Worm (Caenorhabditis elegans): ENCODE data around the gene Y48A6C.4.

Gene Y48A6C.4

ce11 chrIII:11141791-11142490 is 22.3 kb downstream of the Y48A6C.4 start, which contains the start of the genes Y47D3A.1 and pola-1 (continued):
- peak; percentile 1 for TF ChIP-seq die-1 (tag; optimal IDR thresholded peaks at IDR 0.05)
- TF ChIP-seq F57A8.1 (GFP tag; optimal IDR thresholded peaks at IDR 0.05) = no peak
- TF ChIP-seq sdz-38 (tag; optimal IDR thresholded peaks at IDR 0.05) = no peak
- no peak for TF ChIP-seq K11D2.4 (GFP tag; IDR thresholded peaks at IDR 0.05)
- no peak for TF ChIP-seq F37B4.10 (GFP tag; IDR thresholded peaks at IDR 0.05)
- no peak for TF ChIP-seq ZK185.1 (tag; optimal IDR thresholded peaks at IDR 0.05; ENCODE audit: poor library complexity, severe bottlenecking)
- no peak for TF ChIP-seq hlh-12 (tag; optimal IDR thresholded peaks at IDR 0.05)
- TF ChIP-seq snpc-3.4 (tag; optimal IDR thresholded peaks at IDR 0.05) = no peak
- no peak for TF ChIP-seq B0261.1 (tag; optimal IDR thresholded peaks at IDR 0.05)
- peak; percentile 70; the same call in 1 of the 2 replicates for TF ChIP-seq Y67H2A.10 (GFP tag; conservative IDR thresholded peaks at IDR 0.05)
- no peak for TF ChIP-seq nfyb-1 (GFP tag; IDR thresholded peaks at IDR 0.05)

ce11 chrIII:11142908-11143307 is 23.3 kb downstream of the Y48A6C.4 start:
- TF ChIP-seq ztf-28 (GFP tag; IDR thresholded peaks at IDR 0.05) = no peak
- TF ChIP-seq zfh-2 (GFP tag; conservative IDR thresholded peaks at IDR 0.05) = peak; percentile 77
- peak; percentile 75; the same call in 1 of the 2 replicates for TF ChIP-seq egrh-3 (GFP tag; IDR thresholded peaks at IDR 0.05)
- TF ChIP-seq madf-3 (GFP tag; IDR thresholded peaks at IDR 0.05) = no peak

- TF ChIP-seq cebp-1 (GFP tag; IDR thresholded peaks at IDR 0.05) (peak; percentile 87), cebp-1 (tag; optimal IDR thresholded peaks at IDR 0.05) (peak; percentile 97), ama-1 (optimal IDR thresholded peaks at IDR 0.05) (no peak), ama-1 (GFP tag; optimal IDR thresholded peaks at IDR 0.05) (no peak), zfh-2 (GFP tag; conservative IDR thresholded peaks at IDR 0.05) (peak; percentile 75), lsy-27 (tag; optimal IDR thresholded peaks at IDR 0.05; ENCODE audit: borderline replicate concordance, insufficient read depth) (no peak), hmg-1.2 (GFP tag; IDR thresholded peaks at IDR 0.05) (peak; percentile 59; the same call in 1 of the 2 replicates)
Measured at ce11 chrIII:11149254-11149876, 29.8 kb downstream of the Y48A6C.4 start.

- TF ChIP-seq T07F8.4 (tag; optimal IDR thresholded peaks at IDR 0.05) (no peak), dpff-1 (tag; optimal IDR thresholded peaks at IDR 0.05) (no peak), lin-54 (GFP tag; optimal IDR thresholded peaks at IDR 0.05) (no peak), ets-4 (GFP tag; optimal IDR thresholded peaks at IDR 0.05) (no peak), aptf-3 (GFP tag; IDR thresholded peaks at IDR 0.05) (no peak), sptf-2 (GFP tag; optimal IDR thresholded peaks at IDR 0.05) (no peak), K12H6.12 (tag; optimal IDR thresholded peaks at IDR 0.05) (no peak), B0019.2 (GFP tag; conservative IDR thresholded peaks at IDR 0.05) (0 out of 2 replicates have a peak, but pooled peaks have one; percentile 8)
Measured at ce11 chrIII:11154527-11154926, 34.9 kb downstream of the Y48A6C.4 start, which contains the start of gene cku-70. Gene cku-70 (plus strand): TSS chrIII:11154827.

- TF ChIP-seq T26A5.8 (tag; optimal IDR thresholded peaks at IDR 0.05) (no peak), bed-2 (GFP tag; IDR thresholded peaks at IDR 0.05) (no peak), madf-6 (GFP tag; IDR thresholded peaks at IDR 0.05) (no peak), ztf-22 (GFP tag; optimal IDR thresholded peaks at IDR 0.05) (no peak), F52B5.7 (tag; optimal IDR thresholded peaks at IDR 0.05) (no peak), hlh-12 (tag; optimal IDR thresholded peaks at IDR 0.05) (no peak), T07F8.4 (tag; optimal IDR thresholded peaks at IDR 0.05) (no peak), K11D2.4 (GFP tag; IDR thresholded peaks at IDR 0.05) (no peak), zim-3 (tag; optimal IDR thresholded peaks at IDR 0.05) (no peak), lin-40 (tag; optimal IDR thresholded peaks at IDR 0.05) (no peak), die-1 (tag; optimal IDR thresholded peaks at IDR 0.05) (no peak), nhr-27 (tag; optimal IDR thresholded peaks at IDR 0.05) (no peak), unc-130 (GFP tag; optimal IDR thresholded peaks at IDR 0.05) (no peak), D2030.7 (GFP tag; IDR thresholded peaks at IDR 0.05) (no peak), tbp1 (GFP tag; optimal IDR thresholded peaks at IDR 0.05) (no peak), nhr-90 (tag; optimal IDR thresholded peaks at IDR 0.05) (no peak), nfya-2 (GFP tag; IDR thresholded peaks at IDR 0.05) (no peak)
Measured at ce11 chrIII:11157099-11157498, 37.5 kb downstream of the Y48A6C.4 start, which contains the start of gene Y47D3A.31. Gene Y47D3A.31 (minus strand): TSS chrIII:11157199.
